Worm (Caenorhabditis elegans) whole organism, late embryonic: Measurements from ENCODE around the gene hpo-33.
A peak's percentile ranks its signal among the peaks of the same experiment; 100 is the strongest.

Source experiments
- K09A11.1 ChIP-seq: sonication (generic microtip); optimal IDR thresholded peaks from 2 replicates; lab custom pipeline; 2017; ENCODE audit warnings: antibody characterized with exemption, mild to moderate bottlenecking, missing genetic modification characterization, missing compliant biosample characterization; ENCODE audit not compliant: insufficient read depth
- ahr-1 ChIP-seq: sonication (generic microtip); optimal IDR thresholded peaks from 2 replicates; lab custom pipeline; 2016; ENCODE audit warnings: missing genetic modification characterization, missing compliant biosample characterization
- ceh-14 ChIP-seq: sonication (generic microtip); optimal IDR thresholded peaks from 2 replicates; lab custom pipeline; 2016; ENCODE audit warnings: missing genotype, missing genetic modification characterization, missing compliant biosample characterization
- ceh-19 ChIP-seq: fragments of 200-800 bp; sonication (Bioruptor generic); optimal IDR thresholded peaks from 2 replicates; lab custom pipeline; 2018; ENCODE audit warnings: mild to moderate bottlenecking, missing genetic modification characterization, missing compliant biosample characterization
- ceh-24 ChIP-seq: sonication (generic microtip); optimal IDR thresholded peaks from 2 replicates; lab custom pipeline; 2016; ENCODE audit warnings: mild to moderate bottlenecking, missing genetic modification characterization, missing compliant biosample characterization
- ceh-30 ChIP-seq: fragments of 150-350 bp; optimal IDR thresholded peaks from 2 replicates; lab custom pipeline; 2014; ENCODE audit warnings: missing biosample characterization, missing genetic modification characterization
- ceh-31 ChIP-seq: sonication (generic microtip); optimal IDR thresholded peaks from 2 replicates; lab custom pipeline; 2016; ENCODE audit warnings: missing genetic modification characterization, missing compliant biosample characterization
- ceh-9 ChIP-seq: sonication (generic microtip); optimal IDR thresholded peaks from 2 replicates; lab custom pipeline; 2016; ENCODE audit warnings: mild to moderate bottlenecking, missing genetic modification characterization, inconsistent platforms, missing compliant biosample characterization
- dve-1 ChIP-seq: sonication (generic microtip); optimal IDR thresholded peaks from 2 replicates; lab custom pipeline; 2017; ENCODE audit warnings: antibody characterized with exemption, mild to moderate bottlenecking, missing genetic modification characterization, missing compliant biosample characterization
- elt-2 ChIP-seq: sonication (generic microtip); optimal IDR thresholded peaks from 2 replicates; lab custom pipeline; 2016; ENCODE audit warnings: missing genetic modification reagents, missing genetic modification characterization, missing compliant biosample characterization
- elt-4 ChIP-seq: sonication (generic microtip); optimal IDR thresholded peaks from 2 replicates; lab custom pipeline; 2016; ENCODE audit warnings: missing genetic modification characterization, missing compliant biosample characterization
- fax-1 ChIP-seq: sonication (generic microtip); optimal IDR thresholded peaks from 2 replicates; lab custom pipeline; 2016; ENCODE audit warnings: missing genotype, missing genetic modification characterization, missing compliant biosample characterization
- fkh-10 ChIP-seq: fragments of 150-350 bp; optimal IDR thresholded peaks from 2 replicates; lab custom pipeline; 2014; ENCODE audit warnings: missing biosample characterization, missing genetic modification reagents, missing genetic modification characterization
- fkh-6 ChIP-seq: sonication (generic microtip); optimal IDR thresholded peaks from 2 replicates; lab custom pipeline; 2016; ENCODE audit warnings: missing genetic modification characterization, missing compliant biosample characterization
- hlh-15 ChIP-seq: sonication (generic microtip); optimal IDR thresholded peaks from 2 replicates; lab custom pipeline; 2016; ENCODE audit warnings: missing genetic modification characterization, missing compliant biosample characterization
- hlh-30 ChIP-seq: sonication (generic microtip); optimal IDR thresholded peaks from 2 replicates; lab custom pipeline; 2017; ENCODE audit warnings: antibody characterized with exemption, missing genetic modification characterization, missing compliant biosample characterization; ENCODE audit not compliant: insufficient read depth
- hlh-6 ChIP-seq: sonication (generic microtip); optimal IDR thresholded peaks from 2 replicates; lab custom pipeline; 2016; ENCODE audit warnings: missing genotype, missing genetic modification characterization, missing compliant biosample characterization
- lim-6 ChIP-seq: sonication (generic microtip); optimal IDR thresholded peaks from 2 replicates; lab custom pipeline; 2016; ENCODE audit warnings: missing genetic modification characterization, missing compliant biosample characterization
- mec-3 ChIP-seq: sonication (generic microtip); optimal IDR thresholded peaks from 2 replicates; lab custom pipeline; 2016; ENCODE audit warnings: borderline replicate concordance, missing genetic modification characterization, missing compliant biosample characterization
- nfya-1 ChIP-seq: sonication (generic microtip); optimal IDR thresholded peaks from 2 replicates; lab custom pipeline; 2017; ENCODE audit warnings: missing genetic modification characterization, mild to moderate bottlenecking, missing compliant biosample characterization, antibody characterized with exemption, moderate library complexity
- nhr-11 ChIP-seq: fragments of 150-350 bp; optimal IDR thresholded peaks from 2 replicates; lab custom pipeline; 2014; ENCODE audit warnings: missing biosample characterization, missing genetic modification characterization
- npax-4 ChIP-seq: sonication (generic microtip); optimal IDR thresholded peaks from 2 replicates; lab custom pipeline; 2016; ENCODE audit warnings: missing genetic modification characterization, missing compliant biosample characterization
- odd-2 ChIP-seq: sonication (generic microtip); optimal IDR thresholded peaks from 2 replicates; lab custom pipeline; 2017; ENCODE audit warnings: antibody characterized with exemption, mild to moderate bottlenecking, missing genetic modification characterization, missing compliant biosample characterization
- pag-3 ChIP-seq: sonication (generic microtip); optimal IDR thresholded peaks from 2 replicates; lab custom pipeline; 2016; ENCODE audit warnings: missing compliant biosample characterization, missing genetic modification characterization, borderline replicate concordance
- pax-1 ChIP-seq: fragments of 150-350 bp; optimal IDR thresholded peaks from 2 replicates; lab custom pipeline; 2014; ENCODE audit warnings: missing biosample characterization, missing genetic modification characterization
- pha-2 ChIP-seq: sonication (generic microtip); optimal IDR thresholded peaks from 2 replicates; lab custom pipeline; 2017; ENCODE audit warnings: mild to moderate bottlenecking, missing genetic modification characterization, missing compliant biosample characterization
- pqm-1 ChIP-seq: sonication (generic microtip); optimal IDR thresholded peaks from 2 replicates; lab custom pipeline; 2016; ENCODE audit warnings: missing genetic modification characterization, missing compliant biosample characterization
- sox-2 ChIP-seq: fragments of 200-800 bp; sonication (Bioruptor generic); IDR thresholded peaks from 2 replicates; pipeline ENCODE4 v1.3.6; 2022; ENCODE audit warnings: missing genetic modification reagents, missing genetic modification characterization, missing compliant biosample characterization
- tbx-7 ChIP-seq: sonication (generic microtip); optimal IDR thresholded peaks from 2 replicates; lab custom pipeline; 2016; ENCODE audit warnings: missing genotype, missing genetic modification characterization, missing compliant biosample characterization
- ttx-3 ChIP-seq: sonication (generic microtip); optimal IDR thresholded peaks from 2 replicates; lab custom pipeline; 2016; ENCODE audit warnings: missing genetic modification reagents, missing genetic modification characterization, missing compliant biosample characterization
- unc-3 ChIP-seq, 2 experiments: fragments of 200-800 bp in 1 of 2; sonication (Bioruptor generic) in 1 of 2; sonication (generic microtip) in 1 of 2; conservative IDR thresholded peaks in 1 of 2; optimal IDR thresholded peaks in 1 of 2; 2 replicates each; pipeline versions ENCODE4 v1.3.6 to Lab custom; 2016 to 2022; ENCODE audit warnings: missing compliant biosample characterization in 2 of 2, missing genetic modification characterization in 2 of 2, missing genetic modification reagents in 1 of 2
- unc-42 ChIP-seq: sonication (generic microtip); optimal IDR thresholded peaks from 2 replicates; lab custom pipeline; 2016; ENCODE audit warnings: missing genotype, missing genetic modification characterization, missing compliant biosample characterization
- unc-55 ChIP-seq: sonication (generic microtip); optimal IDR thresholded peaks from 2 replicates; lab custom pipeline; 2017; ENCODE audit warnings: missing biosample characterization, missing genetic modification reagents, missing genetic modification characterization
- zip-5 ChIP-seq: sonication (generic microtip); optimal IDR thresholded peaks from 2 replicates; lab custom pipeline; 2016; ENCODE audit warnings: missing genetic modification characterization, missing compliant biosample characterization

hpo-33 gene

ce11 chrV:17019690-17020089 lies 22.7 kb upstream of the hpo-33 start, which contains the start of gene F49H6.17:
TSS of gene F49H6.17 (plus strand) at chrV:17019990.
- TF ChIP-seq elt-2 (no peak), elt-4 (tag; lab: Kevin White, UChicago) (no peak), mec-3 (tag; lab: Kevin White, UChicago) (no peak), pax-1 (tag; lab: Kevin White, UChicago) (no peak), ceh-24 (tag; lab: Kevin White, UChicago) (no peak), ceh-30 (tag; lab: Kevin White, UChicago) (no peak), ceh-19 (no peak), unc-3 (GFP tag; conservative IDR thresholded peaks at IDR 0.05; lab: Robert Waterston, UW) (no peak), unc-3 (tag; optimal IDR thresholded peaks at IDR 0.05; lab: Kevin White, UChicago) (no peak), npax-4 (no peak), pha-2 (tag; lab: Kevin White, UChicago) (no peak), odd-2 (tag; lab: Kevin White, UChicago) (no peak), ceh-9 (tag; lab: Kevin White, UChicago) (no peak), dve-1 (tag; lab: Kevin White, UChicago) (no peak), zip-5 (tag; lab: Kevin White, UChicago) (no peak), ceh-14 (no peak), ceh-31 (no peak), sox-2 (GFP tag; lab: Robert Waterston, UW) (no peak), hlh-6 (no peak), fkh-6 (tag; lab: Kevin White, UChicago) (no peak)

DNA sequence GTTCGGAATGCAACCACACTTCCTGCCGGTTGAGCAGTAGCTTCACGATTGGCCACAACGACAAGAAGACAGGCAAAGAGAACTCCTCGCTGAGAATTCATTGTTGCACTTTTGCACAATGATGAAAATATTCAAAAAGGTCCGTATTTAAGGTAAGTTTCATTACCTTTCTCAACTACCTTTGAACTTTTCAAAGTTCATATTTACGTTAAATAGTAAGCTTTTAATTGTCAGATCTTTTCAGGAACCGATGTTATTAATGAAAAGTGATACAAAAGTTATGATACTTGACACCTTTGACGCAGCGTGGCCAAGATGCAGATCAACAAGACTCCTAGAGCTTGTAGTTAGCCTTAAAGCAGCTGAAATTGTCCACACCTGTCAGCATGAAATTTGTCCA lies 21.0 kb upstream of the hpo-33 start, which contains the start of gene F49H6.12:
Gene F49H6.12 (minus strand): TSS at position 101 of the 400 bp plus-strand sequence.
- TF ChIP-seq fax-1 (tag; lab: Kevin White, UChicago) (no peak), ttx-3 (no peak), K09A11.1 (tag; lab: Kevin White, UChicago) (no peak), fkh-10 (GFP tag; lab: Kevin White, UChicago) (no peak), hlh-15 (no peak), unc-55 (GFP tag; lab: Kevin White, UChicago) (no peak), elt-2 (no peak), pqm-1 (tag; lab: Kevin White, UChicago) (no peak), tbx-7 (tag; lab: Kevin White, UChicago) (no peak), pag-3 (tag; lab: Kevin White, UChicago) (no peak), hlh-30 (tag; lab: Kevin White, UChicago) (no peak), ceh-24 (tag; lab: Kevin White, UChicago) (no peak), nfya-1 (tag; lab: Kevin White, UChicago) (no peak), lim-6 (no peak), ahr-1 (no peak), unc-3 (GFP tag; conservative IDR thresholded peaks at IDR 0.05; lab: Robert Waterston, UW) (no peak), unc-3 (tag; optimal IDR thresholded peaks at IDR 0.05; lab: Kevin White, UChicago) (no peak), nhr-11 (no peak), mec-3 (tag; lab: Kevin White, UChicago) (no peak), ceh-30 (tag; lab: Kevin White, UChicago) (no peak)

ce11 chrV:17022100-17022499 lies 20.3 kb upstream of the hpo-33 start:
- peak; percentile 66 for TF ChIP-seq pag-3 (tag; lab: Kevin White, UChicago)

DNA sequence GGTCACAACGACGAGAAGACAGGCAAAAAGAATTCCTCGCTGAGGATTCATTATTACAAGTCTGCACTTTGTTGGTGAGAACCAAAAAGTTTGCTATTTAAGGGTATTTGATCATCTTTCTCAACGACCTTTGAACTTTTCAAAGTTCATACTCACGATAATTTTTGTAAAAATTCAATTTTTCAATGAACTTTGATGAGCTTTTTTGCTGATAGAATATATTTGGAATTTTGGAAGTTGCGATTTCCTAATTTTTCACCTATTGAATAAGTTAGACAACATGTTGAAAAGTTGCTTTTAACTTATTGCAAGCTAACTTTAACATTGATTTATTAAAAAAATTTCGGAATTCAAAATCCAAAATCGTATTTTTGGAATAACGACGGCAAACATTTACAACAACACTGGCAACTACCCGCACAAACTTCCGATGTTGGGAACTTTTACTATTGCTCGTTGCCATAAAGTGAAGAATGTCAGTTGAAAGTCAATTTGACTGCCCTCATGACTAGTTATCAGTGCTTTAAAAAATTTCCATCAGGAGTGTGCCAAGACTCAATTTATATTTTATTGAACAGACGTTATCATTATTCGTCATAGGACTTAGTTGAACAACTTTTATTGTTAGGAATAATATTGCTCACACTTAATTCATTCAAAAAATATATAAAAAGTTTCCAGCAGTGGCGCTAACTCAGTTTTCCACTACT lies 19.6 kb upstream of the hpo-33 start, which contains the start of the genes F49H6.8 and F49H6.5:
Gene F49H6.8 (minus strand): TSS at position 51 of the 710 bp plus-strand sequence.
Gene F49H6.5 (plus strand): TSS at position 629 of the 710 bp plus-strand sequence.
- TF ChIP-seq unc-42 (tag; lab: Kevin White, UChicago): no peak
